Worm (Caenorhabditis elegans): ENCODE measurements around the gene srh-28.

The srh-28 gene

DNA sequence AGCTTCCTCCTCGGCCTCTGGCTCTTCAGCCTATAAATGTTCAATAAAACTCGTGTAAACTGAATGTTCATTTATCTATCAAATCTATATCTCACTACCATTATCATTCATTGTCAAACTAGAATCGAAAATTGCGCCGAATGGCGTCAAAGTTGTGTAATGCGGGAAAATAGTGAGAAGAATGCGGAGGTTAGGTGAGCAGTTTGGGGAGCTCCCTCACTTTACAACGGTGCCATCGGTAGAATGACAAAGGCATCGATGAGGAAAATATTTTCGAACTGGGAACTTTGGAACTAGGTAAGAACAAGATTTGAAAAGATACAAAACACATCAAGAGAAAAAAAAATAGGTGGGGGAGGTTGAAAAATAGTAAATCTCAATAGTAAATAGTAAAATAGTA is 8.0 kb downstream of the srh-28 start:
- TF ChIP-seq W03F9.2 (tag; optimal IDR thresholded peaks at IDR 0.05) (no peak), him-1 (tag; optimal IDR thresholded peaks at IDR 0.05) (no peak), dao-5 (tag; optimal IDR thresholded peaks at IDR 0.05) (no peak)

ce11 chrV:6764972-6765371 is 10.6 kb downstream of the srh-28 start, which contains the start of gene bbs-8:
bbs-8 (minus strand) TSS chrV:6765072.
- TF ChIP-seq dao-5 (tag; optimal IDR thresholded peaks at IDR 0.05) (no peak), W03F9.2 (tag; optimal IDR thresholded peaks at IDR 0.05) (no peak), him-1 (tag; optimal IDR thresholded peaks at IDR 0.05) (no peak)

DNA sequence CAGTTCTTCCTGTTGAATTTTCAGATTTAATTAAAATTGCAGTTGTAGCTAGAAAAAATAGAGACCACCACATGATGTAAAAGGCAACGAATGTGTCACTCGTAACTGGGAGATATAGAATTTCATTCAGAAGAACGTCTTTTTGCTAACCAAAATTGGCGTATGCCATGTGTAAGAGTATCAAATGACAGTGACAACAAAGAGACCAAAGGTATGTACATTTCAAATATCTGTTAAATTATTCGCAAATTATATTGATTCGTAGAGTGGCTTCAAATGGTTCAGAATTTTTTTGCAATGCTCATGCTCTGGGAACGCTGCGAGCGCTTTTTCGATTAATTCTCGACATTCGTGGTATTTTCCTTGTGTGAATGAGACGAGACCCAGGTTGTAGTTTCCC is 13.2 kb downstream of the srh-28 start, which contains the start of gene T25F10.4:
T25F10.4 (minus strand) TSS at position 101 of the 400 bp plus-strand sequence.
- TF ChIP-seq W03F9.2 (tag; optimal IDR thresholded peaks at IDR 0.05) (no peak), him-1 (tag; optimal IDR thresholded peaks at IDR 0.05) (no peak), dao-5 (tag; optimal IDR thresholded peaks at IDR 0.05) (no peak)

DNA sequence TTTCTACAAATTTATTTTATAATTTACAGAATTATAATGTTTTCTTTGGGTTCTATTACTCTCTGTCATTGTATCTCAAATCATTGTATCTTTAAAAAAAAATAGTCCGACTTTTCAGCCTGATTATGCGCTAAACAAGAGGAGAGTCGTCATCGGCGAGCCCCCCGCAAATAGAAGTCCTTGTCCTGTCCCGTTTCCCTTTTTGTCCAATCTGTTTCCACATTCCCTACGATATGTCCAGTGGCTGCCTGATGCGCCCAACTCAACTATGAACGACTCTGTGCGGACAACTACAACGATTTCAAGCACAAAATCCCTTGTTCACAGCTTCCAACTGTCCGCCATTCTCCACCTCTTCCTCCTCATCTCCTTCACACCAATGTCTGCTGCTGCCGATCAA is 17.6 kb downstream of the srh-28 start, which contains the start of gene dbl-1:
dbl-1 (plus strand) TSS at position 119 of the 400 bp plus-strand sequence.
- TF ChIP-seq dao-5 (tag; optimal IDR thresholded peaks at IDR 0.05) (no peak), W03F9.2 (tag; optimal IDR thresholded peaks at IDR 0.05) (no peak), him-1 (tag; optimal IDR thresholded peaks at IDR 0.05) (no peak)

DNA sequence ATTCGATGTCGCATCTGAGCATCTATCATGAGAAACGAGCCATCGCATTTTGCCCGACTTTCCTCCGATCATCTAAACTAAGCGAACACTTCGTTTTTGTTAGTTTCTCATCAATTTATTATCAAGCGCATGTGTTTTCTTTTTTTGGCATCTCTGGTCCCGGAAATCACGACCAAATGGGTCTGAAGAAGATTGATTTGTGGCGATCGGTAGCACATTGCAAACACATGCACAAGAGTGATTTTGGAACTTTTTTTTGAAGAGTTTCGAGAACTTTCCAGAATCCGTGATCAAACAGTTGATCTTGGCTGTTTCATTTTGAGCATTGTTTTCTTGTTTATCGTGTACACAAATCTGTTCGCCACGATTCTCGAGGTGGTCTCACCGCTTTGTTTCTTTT is 22.4 kb downstream of the srh-28 start:
- TF ChIP-seq dao-5 (tag; optimal IDR thresholded peaks at IDR 0.05) (no peak), W03F9.2 (tag; optimal IDR thresholded peaks at IDR 0.05) (no peak), him-1 (tag; optimal IDR thresholded peaks at IDR 0.05) (no peak)

DNA sequence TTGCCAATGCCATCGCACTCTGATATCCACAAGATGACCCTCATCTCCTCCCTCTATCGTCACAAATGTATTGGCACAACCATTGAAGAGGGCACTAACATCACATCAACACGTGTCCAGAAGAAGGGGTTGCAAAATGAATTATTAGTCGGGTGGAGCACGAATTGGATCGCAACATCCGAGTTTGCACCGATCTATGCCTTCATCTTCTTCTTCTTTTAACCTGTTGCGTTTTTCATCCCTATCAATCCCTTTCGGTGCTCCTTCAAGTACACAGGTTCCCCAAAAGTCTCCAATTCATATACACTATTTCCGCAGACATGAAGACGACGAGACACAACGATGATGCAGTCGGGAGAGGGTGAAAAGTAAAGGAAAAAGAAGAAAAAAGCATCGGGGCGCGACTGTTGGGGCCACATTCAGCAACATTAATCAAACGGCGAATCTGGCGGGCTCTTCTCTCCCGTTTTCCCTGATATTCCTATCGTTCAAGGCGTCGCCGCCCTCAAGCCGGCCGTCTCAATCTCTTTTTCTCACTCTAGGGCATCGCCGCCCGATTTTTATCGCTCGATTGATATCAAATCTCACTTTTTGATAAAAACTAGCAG is 24.0 kb downstream of the srh-28 start:
- no peak for TF ChIP-seq W03F9.2 (tag; optimal IDR thresholded peaks at IDR 0.05)
- TF ChIP-seq dao-5 (tag; optimal IDR thresholded peaks at IDR 0.05): no peak
- no peak for TF ChIP-seq him-1 (tag; optimal IDR thresholded peaks at IDR 0.05)

DNA sequence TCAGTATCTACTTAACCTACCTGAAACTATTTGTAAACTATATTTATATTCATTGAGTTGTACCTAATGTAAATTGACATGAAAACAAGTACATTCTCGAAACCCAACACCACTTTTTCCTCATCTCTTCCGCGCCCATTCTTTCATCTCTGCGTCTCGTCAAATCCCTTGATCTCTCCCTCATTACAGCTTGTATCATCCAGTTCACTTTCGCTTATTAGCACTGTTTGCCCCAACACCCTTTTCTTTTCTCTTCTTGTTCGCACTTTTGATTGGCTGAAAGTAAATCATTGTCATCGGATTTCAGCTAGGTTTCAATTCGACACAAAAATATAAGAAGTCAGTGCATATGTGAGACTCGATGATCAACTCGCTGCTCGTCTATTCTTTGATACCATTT is 30.8 kb downstream of the srh-28 start, which contains the start of gene T25F10.3:
T25F10.3 (plus strand) TSS at position 308 of the 400 bp plus-strand sequence.
- TF ChIP-seq dao-5 (tag; optimal IDR thresholded peaks at IDR 0.05) (no peak), W03F9.2 (tag; optimal IDR thresholded peaks at IDR 0.05) (no peak), him-1 (tag; optimal IDR thresholded peaks at IDR 0.05) (no peak)

ce11 chrV:6736877-6737276 is 38.7 kb downstream of the srh-28 start:
- TF ChIP-seq him-1 (tag; optimal IDR thresholded peaks at IDR 0.05) (no peak), W03F9.2 (tag; optimal IDR thresholded peaks at IDR 0.05) (no peak), dao-5 (tag; optimal IDR thresholded peaks at IDR 0.05) (no peak)

ce11 chrV:6736108-6736507 is 39.5 kb downstream of the srh-28 start:
- no peak for TF ChIP-seq W03F9.2 (tag; optimal IDR thresholded peaks at IDR 0.05)
- TF ChIP-seq dao-5 (tag; optimal IDR thresholded peaks at IDR 0.05): no peak
- no peak for TF ChIP-seq him-1 (tag; optimal IDR thresholded peaks at IDR 0.05)

ce11 chrV:6732995-6733394 is 42.6 kb downstream of the srh-28 start, which contains the start of gene grl-8:
grl-8 (minus strand) TSS chrV:6733095.
- no peak for TF ChIP-seq him-1 (tag; optimal IDR thresholded peaks at IDR 0.05)
- TF ChIP-seq dao-5 (tag; optimal IDR thresholded peaks at IDR 0.05): no peak
- no peak for TF ChIP-seq W03F9.2 (tag; optimal IDR thresholded peaks at IDR 0.05)

DNA sequence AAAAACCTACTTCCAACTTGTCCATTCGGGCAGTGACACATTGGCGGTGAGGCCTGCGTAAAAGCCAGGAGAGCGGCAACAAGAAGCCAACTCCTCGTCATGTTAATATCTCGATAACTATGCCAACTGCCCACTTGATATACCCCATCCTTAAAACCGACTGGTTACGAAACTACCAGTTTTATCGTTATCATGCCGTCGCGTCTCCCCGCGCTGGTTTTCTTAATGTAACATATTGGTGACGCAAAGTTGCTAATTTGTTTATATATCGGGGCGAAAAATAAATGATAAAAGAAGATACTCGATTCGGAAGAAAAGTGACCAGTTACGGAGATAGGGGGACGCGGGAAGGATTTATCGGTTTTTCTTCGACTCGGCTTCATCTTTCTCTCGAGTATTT is 44.0 kb downstream of the srh-28 start, which contains the start of gene grl-9:
grl-9 (minus strand) TSS at position 101 of the 400 bp plus-strand sequence.
- no peak for TF ChIP-seq him-1 (tag; optimal IDR thresholded peaks at IDR 0.05)
- TF ChIP-seq W03F9.2 (tag; optimal IDR thresholded peaks at IDR 0.05): no peak
- TF ChIP-seq dao-5 (tag; optimal IDR thresholded peaks at IDR 0.05): no peak

- TF ChIP-seq W03F9.2 (tag; optimal IDR thresholded peaks at IDR 0.05) (no peak), him-1 (tag; optimal IDR thresholded peaks at IDR 0.05) (no peak), dao-5 (tag; optimal IDR thresholded peaks at IDR 0.05) (no peak)
Observed at ce11 chrV:6727222-6727621, 48.4 kb downstream of the srh-28 start, which contains the start of gene ZC487.1. ZC487.1 (plus strand) TSS chrV:6727522.

ce11 chrV:6726279-6726678 is 49.3 kb downstream of the srh-28 start:
- no peak for TF ChIP-seq dao-5 (tag; optimal IDR thresholded peaks at IDR 0.05)
- TF ChIP-seq him-1 (tag; optimal IDR thresholded peaks at IDR 0.05): no peak
- TF ChIP-seq W03F9.2 (tag; optimal IDR thresholded peaks at IDR 0.05): no peak
